Fruit fly (Drosophila melanogaster) whole organism, embryonic: Measurements from ENCODE around the gene Nin.

Source experiments
- ATbp ChIP-seq: fragments of 200-800 bp; sonication (Bioruptor generic); optimal IDR thresholded peaks from 2 replicates; lab custom pipeline; 2017; ENCODE audit warnings: missing biosample characterization, mild to moderate bottlenecking, missing genetic modification characterization, missing genetic modification reagents
- Antp ChIP-seq: fragments of 200-800 bp; sonication (Bioruptor generic); optimal IDR thresholded peaks from 3 replicates; lab custom pipeline; 2016; ENCODE audit warnings: missing biosample characterization, missing genetic modification characterization
- Bteb2 ChIP-seq: fragments of 200-800 bp; sonication (Bioruptor generic); optimal IDR thresholded peaks from 2 replicates; lab custom pipeline; 2016; ENCODE audit warnings: missing biosample characterization, missing genetic modification characterization
- CG12155 ChIP-seq: fragments of 200-800 bp; sonication (Bioruptor generic); optimal IDR thresholded peaks from 3 replicates; lab custom pipeline; 2016; ENCODE audit warnings: missing biosample characterization, missing genetic modification characterization
- CG12744 ChIP-seq: fragments of 200-800 bp; sonication (Bioruptor generic); optimal IDR thresholded peaks from 2 replicates; lab custom pipeline; 2016; ENCODE audit warnings: missing biosample characterization, missing genetic modification characterization
- CG13894 ChIP-seq: fragments of 200-800 bp; sonication (Bioruptor generic); optimal IDR thresholded peaks from 3 replicates; lab custom pipeline; 2018; ENCODE audit warnings: missing biosample characterization, mild to moderate bottlenecking, missing genetic modification characterization, moderate library complexity
- CG15073 ChIP-seq: fragments of 200-800 bp; sonication (Bioruptor generic); optimal IDR thresholded peaks from 2 replicates; lab custom pipeline; 2016; ENCODE audit warnings: missing biosample characterization, missing genetic modification characterization
- CG1529 ChIP-seq: fragments of 200-800 bp; sonication (Bioruptor generic); optimal IDR thresholded peaks from 3 replicates; lab custom pipeline; 2018; ENCODE audit warnings: missing biosample characterization, missing genetic modification characterization
- CG15601 ChIP-seq: fragments of 200-800 bp; sonication (Bioruptor generic); optimal IDR thresholded peaks from 3 replicates; lab custom pipeline; 2019; ENCODE audit warnings: missing biosample characterization, mild to moderate bottlenecking, missing genetic modification characterization, moderate library complexity
- CG2875 ChIP-seq: fragments of 200-800 bp; sonication (Bioruptor generic); optimal IDR thresholded peaks from 2 replicates; lab custom pipeline; 2017; ENCODE audit warnings: missing biosample characterization, mild to moderate bottlenecking, missing genetic modification characterization, missing genetic modification reagents
- CG3163 ChIP-seq: fragments of 200-800 bp; sonication (Bioruptor generic); optimal IDR thresholded peaks from 3 replicates; lab custom pipeline; 2016; ENCODE audit warnings: missing biosample characterization, missing genetic modification characterization
- CG33213 ChIP-seq: fragments of 200-800 bp; sonication (Bioruptor generic); optimal IDR thresholded peaks from 3 replicates; lab custom pipeline; 2016; ENCODE audit warnings: missing biosample characterization, missing genetic modification characterization
- CG34376 ChIP-seq: fragments of 200-800 bp; sonication (Bioruptor generic); optimal IDR thresholded peaks from 2 replicates; lab custom pipeline; 2018; ENCODE audit warnings: missing biosample characterization, mild to moderate bottlenecking, missing genetic modification characterization
- CG3726 ChIP-seq: fragments of 200-800 bp; sonication (Bioruptor generic); IDR thresholded peaks from 3 replicates; pipeline ENCODE4, ENCODE4 v1.3.6; 2022; ENCODE audit warnings: missing biosample characterization, missing genetic modification characterization
- CG3995 ChIP-seq: fragments of 200-800 bp; sonication (Bioruptor generic); optimal IDR thresholded peaks from 3 replicates; lab custom pipeline; 2016; ENCODE audit warnings: missing biosample characterization, missing genetic modification characterization
- CG5180 ChIP-seq: fragments of 200-800 bp; sonication (Bioruptor generic); optimal IDR thresholded peaks from 3 replicates; lab custom pipeline; 2017; ENCODE audit warnings: missing biosample characterization, missing genetic modification characterization, mild to moderate bottlenecking, moderate library complexity, missing genetic modification reagents
- CG9797 ChIP-seq: fragments of 200-800 bp; sonication (Bioruptor generic); optimal IDR thresholded peaks from 3 replicates; lab custom pipeline; 2018; ENCODE audit warnings: missing biosample characterization, mild to moderate bottlenecking, missing genetic modification characterization
- D19B ChIP-seq: fragments of 200-800 bp; sonication (Bioruptor generic); optimal IDR thresholded peaks from 2 replicates; lab custom pipeline; 2017; ENCODE audit warnings: missing biosample characterization, mild to moderate bottlenecking, missing genetic modification characterization
- Dbx ChIP-seq: fragments of 200-800 bp; sonication (Bioruptor generic); IDR thresholded peaks from 3 replicates; pipeline ENCODE4 v1.3.6; 2022; ENCODE audit warnings: missing biosample characterization, missing genetic modification characterization
- Doc2 ChIP-seq: fragments of 200-800 bp; sonication (Bioruptor generic); IDR thresholded peaks from 2 replicates; pipeline ENCODE4 v1.3.6; 2022; ENCODE audit warnings: missing biosample characterization, missing genetic modification characterization
- Doc3 ChIP-seq: fragments of 200-800 bp; sonication (Bioruptor generic); IDR thresholded peaks from 3 replicates; pipeline ENCODE4 v1.3.6; 2022; ENCODE audit warnings: missing biosample characterization, missing genetic modification characterization; ENCODE audit not compliant: partially characterized antibody
- GATAe ChIP-seq: fragments of 200-800 bp; sonication (Bioruptor generic); conservative IDR thresholded peaks from 2 replicates; pipeline ENCODE4 v1.3.6; 2022; ENCODE audit warnings: missing biosample characterization, missing genetic modification characterization
- Hr39 ChIP-seq: fragments of >200 bp; optimal IDR thresholded peaks from 2 replicates; lab custom pipeline; 2017
- MBD-R2 ChIP-seq: fragments of 200-800 bp; sonication (Bioruptor generic); IDR thresholded peaks from 2 replicates; pipeline ENCODE4 v1.3.6; 2022; ENCODE audit warnings: missing biosample characterization, missing genetic modification characterization
- Neu2 ChIP-seq: fragments of 200-800 bp; sonication (Bioruptor generic); optimal IDR thresholded peaks from 3 replicates; lab custom pipeline; 2016; ENCODE audit warnings: missing biosample characterization, missing genetic modification characterization, borderline replicate concordance
- Opbp ChIP-seq: fragments of 200-800 bp; sonication (Bioruptor generic); IDR thresholded peaks from 3 replicates; pipeline ENCODE4 v1.3.6; 2022; ENCODE audit warnings: missing biosample characterization, missing genetic modification characterization; ENCODE audit not compliant: partially characterized antibody
- Rfx ChIP-seq: fragments of 200-800 bp; sonication (Bioruptor generic); IDR thresholded peaks from 2 replicates; pipeline ENCODE4 v1.3.6; 2022; ENCODE audit warnings: missing biosample characterization, missing genetic modification characterization
- Sry-β ChIP-seq: fragments of 200-800 bp; sonication (Bioruptor generic); optimal IDR thresholded peaks from 2 replicates; lab custom pipeline; 2018; ENCODE audit warnings: missing biosample characterization, mild to moderate bottlenecking, missing genetic modification characterization, moderate library complexity
- YL-1 ChIP-seq: fragments of 200-800 bp; sonication (Bioruptor generic); optimal IDR thresholded peaks from 3 replicates; lab custom pipeline; 2017; ENCODE audit warnings: missing biosample characterization, mild to moderate bottlenecking, missing genetic modification characterization
- ato ChIP-seq: fragments of 200-800 bp; sonication (Bioruptor generic); IDR thresholded peaks from 2 replicates; pipeline ENCODE4 v1.3.6; 2022; ENCODE audit warnings: missing biosample characterization, missing genetic modification characterization; ENCODE audit not compliant: partially characterized antibody
- da ChIP-seq: fragments of 200-800 bp; sonication (Bioruptor generic); optimal IDR thresholded peaks from 2 replicates; lab custom pipeline; 2016; ENCODE audit warnings: missing biosample characterization, missing genetic modification characterization
- exex ChIP-seq: fragments of 200-800 bp; sonication (Bioruptor generic); optimal IDR thresholded peaks from 4 replicates; lab custom pipeline; 2018; ENCODE audit warnings: missing biosample characterization, mild to moderate bottlenecking, missing genetic modification characterization, moderate library complexity
- grn ChIP-seq: fragments of 200-800 bp; sonication (Bioruptor generic); optimal IDR thresholded peaks from 3 replicates; lab custom pipeline; 2017; ENCODE audit warnings: missing biosample characterization, missing genetic modification characterization
- h ChIP-seq: fragments of >200 bp; optimal IDR thresholded peaks from 2 replicates; lab custom pipeline; 2017
- ham ChIP-seq: fragments of 200-800 bp; sonication (Bioruptor generic); IDR thresholded peaks from 2 replicates; pipeline ENCODE4 v1.3.6; 2022; ENCODE audit warnings: missing biosample characterization, missing genetic modification characterization
- jing ChIP-seq: fragments of 200-800 bp; sonication (Bioruptor generic); optimal IDR thresholded peaks from 2 replicates; lab custom pipeline; 2018; ENCODE audit warnings: missing biosample characterization, mild to moderate bottlenecking, missing genetic modification characterization
- ken ChIP-seq: fragments of 200-800 bp; sonication (Bioruptor generic); IDR thresholded peaks from 3 replicates; pipeline ENCODE4 v1.3.6; 2022; ENCODE audit warnings: missing biosample characterization, missing genetic modification characterization
- lilli ChIP-seq: fragments of 200-800 bp; sonication (Bioruptor generic); optimal IDR thresholded peaks from 3 replicates; lab custom pipeline; 2016; ENCODE audit warnings: missing biosample characterization, missing genetic modification characterization
- lmd ChIP-seq: fragments of 200-800 bp; sonication (Bioruptor generic); IDR thresholded peaks from 2 replicates; pipeline ENCODE4 v1.3.6; 2022; ENCODE audit warnings: missing biosample characterization, missing genetic modification characterization
- luna ChIP-seq: fragments of 200-800 bp; sonication (Bioruptor generic); optimal IDR thresholded peaks from 2 replicates; lab custom pipeline; 2016; ENCODE audit warnings: missing biosample characterization, missing genetic modification characterization
- maf-S ChIP-seq: fragments of 200-800 bp; sonication (Bioruptor generic); optimal IDR thresholded peaks from 2 replicates; lab custom pipeline; 2016; ENCODE audit warnings: missing biosample characterization, missing genetic modification characterization
- pan ChIP-seq, 4 experiments: fragments of >200 bp in 3 of 4; fragments of 200-800 bp in 1 of 4; sonication (Bioruptor generic) in 1 of 4; optimal IDR thresholded peaks in 3 of 4; IDR thresholded peaks in 1 of 4; 2 replicates each; pipeline versions ENCODE4 v1.3.6 to Lab custom; 2017 to 2022; ENCODE audit warnings: missing biosample characterization in 2 of 4, missing genetic modification characterization in 2 of 4, mixed read lengths in 1 of 4
- slou ChIP-seq: fragments of 200-800 bp; sonication (Bioruptor generic); optimal IDR thresholded peaks from 3 replicates; lab custom pipeline; 2016; ENCODE audit warnings: missing biosample characterization, missing genetic modification characterization
- sqz ChIP-seq: fragments of 200-800 bp; sonication (Bioruptor generic); optimal IDR thresholded peaks from 3 replicates; lab custom pipeline; 2018; ENCODE audit warnings: missing biosample characterization, mild to moderate bottlenecking, missing genetic modification characterization
- toy ChIP-seq: fragments of 200-800 bp; sonication (Bioruptor generic); IDR thresholded peaks from 2 replicates; pipeline ENCODE4 v1.3.6; 2022; ENCODE audit warnings: missing biosample characterization, missing genetic modification characterization
- tup ChIP-seq: fragments of 200-800 bp; sonication (Bioruptor generic); optimal IDR thresholded peaks from 2 replicates; lab custom pipeline; 2016; ENCODE audit warnings: missing biosample characterization, mild to moderate bottlenecking, missing genetic modification characterization, moderate library complexity
- twi ChIP-seq: fragments of 200-800 bp; optimal IDR thresholded peaks from 2 replicates; lab custom pipeline; 2019; ENCODE audit warnings: missing biosample characterization, mild to moderate bottlenecking, missing genetic modification characterization, moderate library complexity
- vfl ChIP-seq: fragments of 200-800 bp; sonication (Bioruptor generic); optimal IDR thresholded peaks from 2 replicates; lab custom pipeline; 2016; ENCODE audit warnings: missing biosample characterization, missing genetic modification characterization
- zf30C ChIP-seq: fragments of 200-800 bp; sonication (Bioruptor generic); optimal IDR thresholded peaks from 3 replicates; lab custom pipeline; 2018; ENCODE audit warnings: missing biosample characterization, mild to moderate bottlenecking, missing genetic modification characterization

Nin gene

DNA sequence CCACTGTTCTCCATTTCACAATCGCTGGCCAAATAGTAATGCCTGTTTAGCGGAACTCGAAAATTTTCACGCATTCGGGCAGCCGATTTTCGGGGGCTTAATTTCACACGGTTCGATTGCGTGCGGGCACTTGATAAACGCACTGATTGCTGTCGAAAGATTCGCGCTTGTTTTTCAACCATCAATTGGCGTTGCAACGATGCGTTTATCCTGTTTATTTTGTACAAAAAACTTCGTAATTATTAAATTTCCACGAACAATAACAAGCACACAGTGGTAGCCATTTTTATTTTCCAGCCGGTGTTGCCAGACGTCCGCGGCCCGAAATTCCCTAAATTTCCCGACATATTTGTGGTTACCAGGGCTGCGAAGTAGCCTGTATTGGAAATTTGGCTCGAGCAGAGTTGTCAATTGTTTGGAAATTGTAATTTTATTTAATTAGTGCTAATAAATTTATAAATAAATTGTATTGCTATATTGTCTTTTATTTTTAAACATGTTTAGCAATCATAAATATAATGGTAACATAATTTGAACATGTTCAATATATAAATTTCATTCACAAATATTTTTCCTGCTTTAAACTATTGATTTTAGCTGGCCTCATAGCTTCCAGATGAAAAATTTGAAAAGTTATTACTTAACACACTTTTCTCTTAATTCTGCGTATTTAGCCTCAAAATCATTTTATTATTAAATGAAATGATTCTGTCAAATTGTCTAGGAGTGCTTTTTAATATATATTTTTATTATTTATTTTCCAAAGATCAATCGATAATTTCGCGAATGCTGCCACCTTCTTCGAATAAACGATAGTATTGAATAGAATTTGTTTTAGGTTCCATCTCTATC, 48.3 kb upstream of the Nin start, which contains the start of the genes Ncoa6 and cype (continued):
- TF ChIP-seq CG5180 (GFP tag; lab: Kevin White, UChicago) (no peak), pan (optimal IDR thresholded peaks at IDR 0.05; lab: Kevin White, UChicago) (no peak), pan (GFP tag; optimal IDR thresholded peaks at IDR 0.05 in 1 of 2, IDR thresholded peaks at IDR 0.05 in 1 of 2) (peak in 1 of 2 experiments; percentile 33), YL-1 (GFP tag; lab: Kevin White, UChicago) (peak; percentile 48), Doc3 (peak; percentile 85), sqz (GFP tag; lab: Kevin White, UChicago) (no peak), exex (tag; lab: Kevin White, UChicago) (no peak), CG2875 (GFP tag; lab: Kevin White, UChicago) (no peak), GATAe (GFP tag; lab: Robert Waterston, UW) (no peak), Hr39 (lab: Kevin White, UChicago) (no peak), zf30C (GFP tag; lab: Kevin White, UChicago) (no peak), lilli (GFP tag; lab: Kevin White, UChicago) (peak; percentile 45), luna (GFP tag; lab: Kevin White, UChicago) (no peak), grn (GFP tag; lab: Kevin White, UChicago) (no peak), twi (tag; lab: Kevin White, UChicago) (peak; percentile 38), vfl (peak; percentile 16), Bteb2 (GFP tag; lab: Kevin White, UChicago) (no peak), ken (GFP tag; lab: Robert Waterston, UW) (peak; percentile 57; the same call in 2 of the 3 replicates), Antp (GFP tag; lab: Kevin White, UChicago) (no peak), CG3726 (GFP tag; lab: Robert Waterston, UW) (no peak), Doc2 (GFP tag; lab: Robert Waterston, UW) (no peak), toy (GFP tag; lab: Robert Waterston, UW) (no peak), Sry-β (no peak), lmd (peak; percentile 17; the same call in 1 of the 2 replicates), ATbp (GFP tag; lab: Kevin White, UChicago) (no peak), CG15073 (GFP tag; lab: Kevin White, UChicago) (no peak), Opbp (GFP tag; lab: Robert Waterston, UW) (peak; percentile 76; the same call in 2 of the 3 replicates), slou (GFP tag; lab: Kevin White, UChicago) (peak; percentile 48), tup (no peak), CG12744 (GFP tag; lab: Kevin White, UChicago) (no peak), CG15601 (tag; lab: Kevin White, UChicago) (peak; percentile 42), CG3163 (GFP tag; lab: Kevin White, UChicago) (no peak), CG34376 (no peak), maf-S (GFP tag; lab: Kevin White, UChicago) (no peak), CG12155 (peak; percentile 48), da (GFP tag; lab: Kevin White, UChicago) (no peak), MBD-R2 (GFP tag; lab: Robert Waterston, UW) (no peak; the same call in 1 of the 2 replicates), CG13894 (tag; lab: Kevin White, UChicago) (peak; percentile 59), ato (GFP tag; lab: Robert Waterston, UW) (peak; percentile 56), Rfx (GFP tag; lab: Robert Waterston, UW) (peak; percentile 75), ham (GFP tag; lab: Robert Waterston, UW) (no peak), h (no peak), Neu2 (GFP tag; lab: Kevin White, UChicago) (no peak), CG9797 (GFP tag; lab: Kevin White, UChicago) (peak; percentile 71), D19B (GFP tag; lab: Kevin White, UChicago) (no peak), CG1529 (GFP tag; lab: Kevin White, UChicago) (no peak), CG3995 (GFP tag; lab: Kevin White, UChicago) (no peak), jing (GFP tag; lab: Kevin White, UChicago) (no peak), Dbx (GFP tag; lab: Robert Waterston, UW) (0 out of 3 replicates have a peak, but pooled peaks have one; percentile 36), CG33213 (GFP tag; lab: Kevin White, UChicago) (peak; percentile 17)
